Fruit fly (Drosophila melanogaster): Measurements from ENCODE around the gene ThrRS.

ThrRS gene

DNA sequence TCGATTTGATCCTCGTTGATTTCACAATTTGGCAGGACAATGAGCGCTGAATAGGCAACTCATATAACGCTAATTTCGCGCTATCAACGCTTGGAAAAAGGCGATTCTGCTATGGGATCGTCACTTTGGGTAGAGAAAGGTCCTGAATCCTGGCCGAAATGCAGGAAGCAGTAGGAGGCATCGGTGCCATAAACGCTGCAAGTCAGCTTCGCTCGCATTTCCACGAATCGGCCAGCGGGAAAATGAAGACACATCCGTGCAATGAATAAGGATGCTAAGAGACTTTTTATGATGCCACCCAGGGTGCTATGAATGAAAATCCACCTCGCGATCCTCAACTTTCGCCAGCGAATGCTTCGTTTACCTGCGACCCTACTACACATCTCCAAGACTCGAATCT lies 16.1 kb upstream of the ThrRS start:
- TF ChIP-seq CG5204 (GFP tag; optimal IDR thresholded peaks at IDR 0.05) (no peak), Clk (GFP tag; optimal IDR thresholded peaks at IDR 0.05) (no peak), CG11617 (GFP tag; optimal IDR thresholded peaks at IDR 0.05) (no peak), Hr96 (GFP tag; optimal IDR thresholded peaks at IDR 0.05) (no peak), ovo (GFP tag; optimal IDR thresholded peaks at IDR 0.05) (no peak), pad (GFP tag; optimal IDR thresholded peaks at IDR 0.05) (no peak), CG7045 (GFP tag; optimal IDR thresholded peaks at IDR 0.05) (no peak), bab1 (GFP tag; optimal IDR thresholded peaks at IDR 0.05) (no peak), CG33017 (tag; optimal IDR thresholded peaks at IDR 0.05) (no peak)

DNA sequence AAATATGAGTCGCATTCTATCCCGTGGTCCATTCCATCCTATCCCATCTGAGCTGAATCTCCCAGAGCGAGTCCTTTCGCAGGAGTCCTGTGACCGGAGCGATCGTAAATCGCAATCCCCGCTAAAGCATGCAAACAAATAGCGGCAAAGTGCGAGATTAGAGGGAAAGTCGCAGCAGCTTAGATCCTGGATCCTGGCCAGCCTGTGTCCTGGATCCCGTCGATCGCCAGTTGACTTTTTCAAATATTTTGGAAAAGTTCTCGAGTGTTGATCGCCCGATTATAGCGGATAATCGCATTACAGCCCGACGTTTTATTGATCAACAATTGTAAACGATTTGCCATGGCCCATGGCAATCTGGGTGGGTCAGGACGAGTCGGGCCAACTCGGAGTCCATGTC lies 14.4 kb upstream of the ThrRS start:
- no peak for TF ChIP-seq Mnt (GFP tag; optimal IDR thresholded peaks at IDR 0.05)
- TF ChIP-seq tj (GFP tag; optimal IDR thresholded peaks at IDR 0.05), result no peak
- no peak for TF ChIP-seq CG7045 (GFP tag; optimal IDR thresholded peaks at IDR 0.05)
- TF ChIP-seq CG12768 (GFP tag; optimal IDR thresholded peaks at IDR 0.05), result no peak
- TF ChIP-seq cnc (optimal IDR thresholded peaks at IDR 0.05), result no peak
- no peak for TF ChIP-seq ovo (GFP tag; optimal IDR thresholded peaks at IDR 0.05)
- TF ChIP-seq bab1 (GFP tag; optimal IDR thresholded peaks at IDR 0.05), result no peak
- TF ChIP-seq CG7101 (tag; optimal IDR thresholded peaks at IDR 0.05), result no peak
- TF ChIP-seq cic (GFP tag; optimal IDR thresholded peaks at IDR 0.05), result no peak
- no peak for TF ChIP-seq Clk (GFP tag; optimal IDR thresholded peaks at IDR 0.05)
- TF ChIP-seq pad (GFP tag; optimal IDR thresholded peaks at IDR 0.05), result no peak
- TF ChIP-seq Hr96 (GFP tag; optimal IDR thresholded peaks at IDR 0.05), result no peak
- TF ChIP-seq CG5204 (GFP tag; optimal IDR thresholded peaks at IDR 0.05), result no peak
- TF ChIP-seq kay (GFP tag; ENCODE audit: borderline replicate concordance), result no peak
- TF ChIP-seq Crg-1 (GFP tag; optimal IDR thresholded peaks at IDR 0.05), result no peak
- no peak for TF ChIP-seq CG1620 (GFP tag; optimal IDR thresholded peaks at IDR 0.05)
- no peak for TF ChIP-seq toe (GFP tag; optimal IDR thresholded peaks at IDR 0.05)
- TF ChIP-seq CG11617 (GFP tag; optimal IDR thresholded peaks at IDR 0.05), result no peak
- no peak for TF ChIP-seq CG14711 (tag; optimal IDR thresholded peaks at IDR 0.05)
- no peak for TF ChIP-seq CG33017 (tag; optimal IDR thresholded peaks at IDR 0.05)

DNA sequence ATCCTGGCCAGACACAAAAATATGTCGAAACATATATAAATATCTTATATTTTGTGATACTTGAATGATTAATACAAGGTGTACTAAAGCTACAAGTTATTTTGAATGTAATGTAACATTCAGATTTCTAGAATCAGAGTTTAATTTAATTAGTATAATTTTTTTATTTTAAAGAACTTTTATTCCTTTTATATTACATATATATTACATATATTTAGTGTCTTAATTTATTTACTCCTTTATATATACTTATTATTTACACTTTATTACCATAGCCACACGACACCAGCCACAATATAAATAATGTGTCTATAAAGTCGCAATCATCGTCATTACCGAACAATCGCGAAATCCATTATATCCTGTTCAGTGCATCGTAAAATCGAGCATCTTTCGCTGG lies 12.0 kb upstream of the ThrRS start, which contains the start of gene Pex19:
Pex19 (plus strand) TSS at position 301 of the 400 bp plus-strand sequence.
- TF ChIP-seq CG7101 (tag; optimal IDR thresholded peaks at IDR 0.05) (no peak), CG7045 (GFP tag; optimal IDR thresholded peaks at IDR 0.05) (no peak), kay (GFP tag; ENCODE audit: borderline replicate concordance) (no peak)

DNA sequence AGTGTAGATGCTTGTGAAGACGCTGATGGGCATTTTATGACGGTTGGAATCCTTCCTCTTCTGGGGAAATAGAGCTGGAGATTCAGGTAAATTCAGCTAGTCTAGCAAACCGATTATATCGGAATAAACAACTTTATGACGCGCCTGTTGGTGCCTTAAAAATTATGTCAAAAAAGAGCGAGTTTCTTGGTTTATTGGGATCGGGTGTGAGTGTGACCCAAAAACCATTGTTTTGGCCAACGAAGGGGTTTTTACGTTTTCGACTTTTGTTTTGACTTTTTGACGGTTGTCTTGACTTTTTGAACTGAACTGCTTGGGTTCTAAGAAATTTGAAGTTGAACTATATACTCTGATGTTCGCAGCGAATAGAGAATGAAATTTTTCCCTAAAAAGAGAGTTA lies 11.5 kb upstream of the ThrRS start:
- TF ChIP-seq tj (GFP tag; optimal IDR thresholded peaks at IDR 0.05) (no peak), CG7045 (GFP tag; optimal IDR thresholded peaks at IDR 0.05) (no peak), CG14711 (tag; optimal IDR thresholded peaks at IDR 0.05) (no peak), kay (GFP tag; ENCODE audit: borderline replicate concordance) (no peak), CG1620 (GFP tag; optimal IDR thresholded peaks at IDR 0.05) (no peak), ovo (GFP tag; optimal IDR thresholded peaks at IDR 0.05) (no peak), pad (GFP tag; optimal IDR thresholded peaks at IDR 0.05) (no peak), bab1 (GFP tag; optimal IDR thresholded peaks at IDR 0.05) (no peak), Hr96 (GFP tag; optimal IDR thresholded peaks at IDR 0.05) (no peak), Clk (GFP tag; optimal IDR thresholded peaks at IDR 0.05) (no peak), CG12768 (GFP tag; optimal IDR thresholded peaks at IDR 0.05) (no peak), toe (GFP tag; optimal IDR thresholded peaks at IDR 0.05) (no peak), CG33017 (tag; optimal IDR thresholded peaks at IDR 0.05) (no peak), CG11617 (GFP tag; optimal IDR thresholded peaks at IDR 0.05) (no peak), cic (GFP tag; optimal IDR thresholded peaks at IDR 0.05) (no peak)

DNA sequence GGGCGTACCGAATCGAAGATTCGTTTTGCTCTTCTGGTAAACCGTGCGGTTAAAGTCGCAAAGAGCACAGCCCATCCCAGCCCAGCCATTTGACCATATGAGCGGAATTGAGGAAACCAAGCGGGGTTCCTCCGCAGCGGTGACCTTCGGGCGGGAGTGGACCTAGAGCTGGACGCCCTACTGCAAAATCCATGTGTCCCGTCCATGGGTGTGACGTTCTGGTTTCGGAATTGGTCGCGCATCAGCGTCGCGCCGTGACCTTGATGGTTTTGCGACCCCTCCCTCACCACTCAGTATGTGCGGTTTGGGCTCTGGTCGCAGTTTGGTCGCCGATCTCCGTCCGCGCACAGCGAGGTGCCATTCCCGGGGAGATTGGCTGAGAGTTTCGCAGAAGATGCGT lies 10.8 kb upstream of the ThrRS start:
- no peak for TF ChIP-seq CG12768 (GFP tag; optimal IDR thresholded peaks at IDR 0.05)
- TF ChIP-seq CG11617 (GFP tag; optimal IDR thresholded peaks at IDR 0.05), result no peak
- no peak for TF ChIP-seq CG7101 (tag; optimal IDR thresholded peaks at IDR 0.05)
- no peak for TF ChIP-seq CG1620 (GFP tag; optimal IDR thresholded peaks at IDR 0.05)
- TF ChIP-seq CG7045 (GFP tag; optimal IDR thresholded peaks at IDR 0.05), result no peak
- TF ChIP-seq Clk (GFP tag; optimal IDR thresholded peaks at IDR 0.05), result no peak
- TF ChIP-seq cic (GFP tag; optimal IDR thresholded peaks at IDR 0.05), result no peak
- TF ChIP-seq toe (GFP tag; optimal IDR thresholded peaks at IDR 0.05), result no peak
- no peak for TF ChIP-seq Hr96 (GFP tag; optimal IDR thresholded peaks at IDR 0.05)
- no peak for TF ChIP-seq Mnt (GFP tag; optimal IDR thresholded peaks at IDR 0.05)
- TF ChIP-seq CG5204 (GFP tag; optimal IDR thresholded peaks at IDR 0.05), result no peak
- TF ChIP-seq pad (GFP tag; optimal IDR thresholded peaks at IDR 0.05), result no peak
- no peak for TF ChIP-seq kay (GFP tag; ENCODE audit: borderline replicate concordance)
- TF ChIP-seq tj (GFP tag; optimal IDR thresholded peaks at IDR 0.05), result no peak
- TF ChIP-seq bab1 (GFP tag; optimal IDR thresholded peaks at IDR 0.05), result no peak
- no peak for TF ChIP-seq CG14711 (tag; optimal IDR thresholded peaks at IDR 0.05)
- no peak for TF ChIP-seq cnc (optimal IDR thresholded peaks at IDR 0.05)
- TF ChIP-seq ovo (GFP tag; optimal IDR thresholded peaks at IDR 0.05), result no peak
- TF ChIP-seq Crg-1 (GFP tag; optimal IDR thresholded peaks at IDR 0.05), result no peak

DNA sequence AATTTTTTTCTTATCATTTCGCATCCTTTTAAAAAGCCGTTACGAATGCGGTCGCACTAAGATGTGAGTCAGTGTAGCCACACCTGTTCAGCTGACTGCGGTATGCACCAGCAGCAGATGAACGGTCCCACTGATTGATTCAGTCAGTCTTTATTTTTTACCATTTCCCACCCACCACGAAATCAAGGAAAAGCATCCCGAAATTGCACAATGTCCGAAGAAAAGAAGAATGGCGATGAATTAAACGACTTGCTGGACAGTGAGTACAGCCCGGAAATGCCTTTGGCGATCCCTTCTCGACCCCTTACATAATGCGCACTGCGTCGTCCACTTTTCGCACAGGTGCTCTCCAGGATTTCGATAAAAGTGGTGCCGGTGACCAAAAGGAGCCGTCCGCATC lies 9.9 kb upstream of the ThrRS start:
- TF ChIP-seq bab1 (GFP tag; optimal IDR thresholded peaks at IDR 0.05), result peak; percentile 44
- no peak for TF ChIP-seq pad (GFP tag; optimal IDR thresholded peaks at IDR 0.05)
- peak; percentile 33 for TF ChIP-seq Mnt (GFP tag; optimal IDR thresholded peaks at IDR 0.05)

DNA sequence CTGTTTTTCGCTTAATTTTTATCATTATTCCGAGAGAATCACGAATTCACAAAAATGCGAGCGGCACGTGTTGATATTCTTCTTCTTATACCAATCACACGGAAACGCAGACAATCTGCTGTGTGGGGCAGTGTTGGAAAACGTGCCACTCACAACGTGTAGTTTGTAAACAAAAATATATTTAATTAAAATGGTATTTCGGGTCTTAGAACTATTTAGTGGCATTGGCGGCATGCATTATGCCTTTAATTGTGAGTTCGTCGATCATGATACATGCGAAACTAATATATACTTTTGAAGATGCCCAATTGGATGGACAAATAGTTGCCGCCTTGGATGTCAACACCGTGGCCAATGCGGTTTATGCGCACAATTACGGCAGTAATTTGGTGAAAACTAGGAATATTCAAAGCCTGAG lies 7.1 kb upstream of the ThrRS start, which contains the start of the genes CG6712 and Mt2:
CG6712 (minus strand) TSS at position 116 of the 418 bp plus-strand sequence.
Mt2 (plus strand) TSS at position 130 of the 418 bp plus-strand sequence.
- TF ChIP-seq CG33017 (tag; optimal IDR thresholded peaks at IDR 0.05) (no peak), ovo (GFP tag; optimal IDR thresholded peaks at IDR 0.05) (no peak), CG1620 (GFP tag; optimal IDR thresholded peaks at IDR 0.05) (no peak), Hr96 (GFP tag; optimal IDR thresholded peaks at IDR 0.05) (no peak), kay (GFP tag; ENCODE audit: borderline replicate concordance) (no peak), toe (GFP tag; optimal IDR thresholded peaks at IDR 0.05) (no peak), CG12768 (GFP tag; optimal IDR thresholded peaks at IDR 0.05) (peak; percentile 2), tj (GFP tag; optimal IDR thresholded peaks at IDR 0.05) (no peak), CG14711 (tag; optimal IDR thresholded peaks at IDR 0.05) (no peak), pad (GFP tag; optimal IDR thresholded peaks at IDR 0.05) (peak; percentile 19), CG5204 (GFP tag; optimal IDR thresholded peaks at IDR 0.05) (no peak), cic (GFP tag; optimal IDR thresholded peaks at IDR 0.05) (peak; percentile 11), CG7045 (GFP tag; optimal IDR thresholded peaks at IDR 0.05) (no peak), Crg-1 (GFP tag; optimal IDR thresholded peaks at IDR 0.05) (peak; percentile 28), Clk (GFP tag; optimal IDR thresholded peaks at IDR 0.05) (no peak), Mnt (GFP tag; optimal IDR thresholded peaks at IDR 0.05) (peak; percentile 99), CG7101 (tag; optimal IDR thresholded peaks at IDR 0.05) (peak; percentile 31), CG11617 (GFP tag; optimal IDR thresholded peaks at IDR 0.05) (no peak), cnc (optimal IDR thresholded peaks at IDR 0.05) (no peak), bab1 (GFP tag; optimal IDR thresholded peaks at IDR 0.05) (peak; percentile 1)

All from whole organism, adult.